Fruit fly (Drosophila melanogaster): ENCODE data around the gene Ugt35B1.
A peak's percentile ranks its signal among the peaks of the same experiment; 100 is the strongest.

Gene Ugt35B1

DNA sequence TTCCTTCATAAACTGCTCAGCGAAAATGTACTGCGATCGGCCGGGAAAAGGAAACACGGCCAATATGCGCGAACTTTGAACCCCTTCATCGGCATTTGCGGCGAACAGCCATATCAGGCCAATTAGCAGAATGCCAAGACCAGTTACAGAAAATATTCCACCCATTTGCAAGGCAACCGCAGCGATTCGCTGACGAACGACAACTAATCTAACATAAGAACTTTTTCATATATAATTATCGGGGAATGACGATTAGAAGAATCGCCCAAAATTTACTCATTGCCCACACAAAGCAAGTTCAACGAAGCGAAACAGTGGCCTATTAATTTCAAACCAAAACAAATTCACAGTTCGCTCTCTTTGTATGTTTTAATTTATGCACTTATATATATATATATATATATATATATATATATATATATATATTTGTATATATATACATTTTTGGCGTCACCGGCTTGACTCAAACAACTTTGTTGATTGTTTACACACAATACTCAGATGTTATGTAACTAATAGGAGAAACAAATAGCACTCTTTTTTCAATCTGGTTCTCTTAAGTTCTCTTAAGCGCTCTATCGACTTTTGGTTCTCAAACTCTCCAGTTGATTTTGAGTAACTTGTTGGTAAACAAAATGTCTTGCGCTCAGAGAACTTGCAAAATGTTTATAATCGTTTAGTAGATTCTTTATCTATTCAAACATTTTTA, 2.6 kb upstream of the Ugt35B1 start, which contains the start of gene Ugt35A1:
Gene Ugt35A1, minus strand, starts transcription at position 205 of the 709 bp plus-strand sequence.
- TF ChIP-seq Lhr (GFP tag; optimal IDR thresholded peaks at IDR 0.05) = no peak
- TF ChIP-seq gt (GFP tag; IDR thresholded peaks at IDR 0.05) = no peak
- no peak for TF ChIP-seq CG10431 (GFP tag; optimal IDR thresholded peaks at IDR 0.05)
- no peak for TF ChIP-seq ssp (GFP tag; IDR thresholded peaks at IDR 0.05)
- TF ChIP-seq GATAe (GFP tag; conservative IDR thresholded peaks at IDR 0.05) = peak; percentile 44; the same call in 1 of the 2 replicates
- peak; percentile 89 for TF ChIP-seq Vsx1 (GFP tag; optimal IDR thresholded peaks at IDR 0.05)
- no peak for TF ChIP-seq CG11456 (GFP tag; IDR thresholded peaks at IDR 0.05)
- no peak for TF ChIP-seq wdn (GFP tag; IDR thresholded peaks at IDR 0.05)
- TF ChIP-seq chinmo (GFP tag; IDR thresholded peaks at IDR 0.05; ENCODE audit: partially characterized antibody) = 0 out of 4 replicates have a peak, but pooled peaks have one; percentile 76
- TF ChIP-seq E2f1 (GFP tag; IDR thresholded peaks at IDR 0.05) = no peak
- no peak for TF ChIP-seq zfh1 (GFP tag; IDR thresholded peaks at IDR 0.05)
- TF ChIP-seq CG3163 (GFP tag; optimal IDR thresholded peaks at IDR 0.05) = peak; percentile 77
- TF ChIP-seq bowl (GFP tag; IDR thresholded peaks at IDR 0.05) = no peak
- TF ChIP-seq ase (GFP tag; IDR thresholded peaks at IDR 0.05) = no peak
- no peak for TF ChIP-seq CG18011 (GFP tag; optimal IDR thresholded peaks at IDR 0.05)
- no peak for TF ChIP-seq D19A (tag; optimal IDR thresholded peaks at IDR 0.05)
- no peak for TF ChIP-seq CG15011 (GFP tag; optimal IDR thresholded peaks at IDR 0.05)
- peak in 1 of 2 experiments; percentile 1 for TF ChIP-seq Hr78 (GFP tag; optimal IDR thresholded peaks at IDR 0.05)
- TF ChIP-seq CG8765 (GFP tag; IDR thresholded peaks at IDR 0.05) = no peak
- no peak for TF ChIP-seq CG1603 (tag; optimal IDR thresholded peaks at IDR 0.05)
- no peak for TF ChIP-seq fd64A (GFP tag; optimal IDR thresholded peaks at IDR 0.05)
- TF ChIP-seq pfk (GFP tag; optimal IDR thresholded peaks at IDR 0.05) = no peak
- no peak for TF ChIP-seq Hmx (GFP tag; optimal IDR thresholded peaks at IDR 0.05)
- TF ChIP-seq CoRest (tag; optimal IDR thresholded peaks at IDR 0.05) = no peak
- peak; percentile 28 for TF ChIP-seq sug (tag; optimal IDR thresholded peaks at IDR 0.05)
- TF ChIP-seq CG12744 (GFP tag; optimal IDR thresholded peaks at IDR 0.05) = no peak
- TF ChIP-seq exex (tag; optimal IDR thresholded peaks at IDR 0.05) = peak; percentile 91
- no peak for TF ChIP-seq Aef1 (GFP tag; IDR thresholded peaks at IDR 0.05)
- 0 out of 2 replicates have a peak, but pooled peaks have one; percentile 7 for TF ChIP-seq Rfx (GFP tag; IDR thresholded peaks at IDR 0.05)
- TF ChIP-seq Xrp1 (GFP tag; IDR thresholded peaks at IDR 0.05) = no peak
- no peak for TF ChIP-seq jigr1 (GFP tag; IDR thresholded peaks at IDR 0.05)
- TF ChIP-seq CTCF (GFP tag; optimal IDR thresholded peaks at IDR 0.05) = no peak
- TF ChIP-seq CG13296 (GFP tag; optimal IDR thresholded peaks at IDR 0.05) = peak; percentile 10
- peak; percentile 7; the same call in 1 of the 2 replicates for TF ChIP-seq CG32532 (GFP tag; IDR thresholded peaks at IDR 0.05)
- TF ChIP-seq sens (GFP tag) = peak; percentile 13
- TF ChIP-seq z (GFP tag; IDR thresholded peaks at IDR 0.05) = peak; percentile 61; the same call in 2 of the 3 replicates
- peak; percentile 51 for TF ChIP-seq lab (GFP tag; optimal IDR thresholded peaks at IDR 0.05)
- no peak for TF ChIP-seq CG12219 (GFP tag; optimal IDR thresholded peaks at IDR 0.05)
- TF ChIP-seq pnt (GFP tag; optimal IDR thresholded peaks at IDR 0.05) = no peak
- no peak for TF ChIP-seq fru (optimal IDR thresholded peaks at IDR 0.05)
- TF ChIP-seq Xbp1 (GFP tag; optimal IDR thresholded peaks at IDR 0.05) = no peak
- TF ChIP-seq CG11695 (GFP tag; IDR thresholded peaks at IDR 0.05) = no peak
- 0 out of 3 replicates have a peak, but pooled peaks have one; percentile 12 for TF ChIP-seq otp (GFP tag; IDR thresholded peaks at IDR 0.05)
- TF ChIP-seq CG13287 (GFP tag; IDR thresholded peaks at IDR 0.05; ENCODE audit: partially characterized antibody) = peak; percentile 23; the same call in 1 of the 2 replicates
- peak; percentile 1 for TF ChIP-seq CG18599 (GFP tag; optimal IDR thresholded peaks at IDR 0.05)
- 0 out of 2 replicates have a peak, but pooled peaks have one; percentile 15 for TF ChIP-seq al (GFP tag; IDR thresholded peaks at IDR 0.05)
- peak; percentile 68 for TF ChIP-seq mirr (GFP tag; optimal IDR thresholded peaks at IDR 0.05)
- TF ChIP-seq CG15269 (tag; optimal IDR thresholded peaks at IDR 0.05) = no peak
- no peak for TF ChIP-seq grn (GFP tag; optimal IDR thresholded peaks at IDR 0.05)
- TF ChIP-seq CG34422 (GFP tag; IDR thresholded peaks at IDR 0.05) = no peak; the same call in 2 of the 3 replicates
- no peak for TF ChIP-seq gsb-n (tag; optimal IDR thresholded peaks at IDR 0.05)
